Fruit fly (Drosophila melanogaster) whole organism: ENCODE results near the gene CG32572.

Experiments
- CG8478 ChIP-seq: fragments of >200 bp; optimal IDR thresholded peaks from 2 replicates; lab custom pipeline; 2018; ENCODE audit warnings: inconsistent platforms
- EcR ChIP-seq, 2 experiments: fragments of >200 bp; optimal IDR thresholded peaks; 2 replicates each; lab custom pipeline; 2017; ENCODE audit warnings: missing biosample characterization in 2 of 2, missing genetic modification characterization in 2 of 2, missing genetic modification reagents in 2 of 2
- pan ChIP-seq: fragments of >200 bp; optimal IDR thresholded peaks from 2 replicates; lab custom pipeline; 2017
- psq ChIP-seq: fragments of >200 bp; optimal IDR thresholded peaks from 2 replicates; lab custom pipeline; 2017
- usp ChIP-seq: fragments of >200 bp; optimal IDR thresholded peaks from 2 replicates; lab custom pipeline; 2017; ENCODE audit warnings: missing biosample characterization, missing genetic modification characterization, mixed read lengths

DNA sequence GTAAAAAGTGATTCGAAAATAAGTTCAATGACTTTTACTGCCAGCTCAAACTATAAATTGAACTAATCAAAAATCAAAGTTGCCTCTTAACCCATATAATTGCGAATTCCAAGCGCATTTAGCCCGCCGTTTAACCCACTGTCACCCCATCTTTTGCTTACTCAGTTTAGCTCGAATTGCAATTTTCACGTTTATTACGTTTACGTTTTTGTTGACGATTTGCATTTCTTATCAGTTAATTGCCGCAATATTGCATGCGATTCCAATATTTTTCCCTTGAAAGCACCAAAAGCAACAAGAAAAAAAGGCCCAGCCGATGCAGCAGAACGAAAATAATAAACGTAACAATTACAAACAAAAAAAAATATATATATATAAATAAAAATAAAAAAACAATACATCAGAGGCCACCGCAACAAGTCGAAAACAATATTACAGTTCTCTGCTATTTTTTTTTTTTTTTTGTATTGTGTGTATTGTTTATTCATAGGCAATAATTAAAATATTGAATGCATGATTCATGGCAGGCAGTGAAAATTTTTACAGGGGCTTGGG, 2.7 kb upstream of the CG32572 start:
- TF ChIP-seq CG8478 (lab: Kevin White, UChicago) (no peak), usp (GFP tag; lab: Kevin White, UChicago) (no peak), EcR (GFP tag; optimal IDR thresholded peaks at IDR 0.05; lab: Kevin White, UChicago) (no peak), psq (lab: Kevin White, UChicago) (no peak), pan (lab: Kevin White, UChicago) (no peak)
